Fruit fly (Drosophila melanogaster): ENCODE results near the gene CG7231.

- TF ChIP-seq Sin3A (optimal IDR thresholded peaks at IDR 0.05): no peak
- no peak for TF ChIP-seq psq (optimal IDR thresholded peaks at IDR 0.05)
- no peak for TF ChIP-seq h (optimal IDR thresholded peaks at IDR 0.05)
- no peak for TF ChIP-seq Myc (optimal IDR thresholded peaks at IDR 0.05)
- no peak for TF ChIP-seq ttk (optimal IDR thresholded peaks at IDR 0.05)
- TF ChIP-seq insv (optimal IDR thresholded peaks at IDR 0.05): no peak
Measured at dm6 chr2L:7951934-7952333, 31.8 kb upstream of the CG7231 start.

Measured in Kc167 (cell line).